Worm (Caenorhabditis elegans) whole organism, L3 larva: ENCODE results near the gene dim-1.

Source experiments
- R02D3.7 ChIP-seq: fragments of 150-350 bp; optimal IDR thresholded peaks from 2 replicates; lab custom pipeline; 2014; ENCODE audit warnings: missing biosample characterization, missing genetic modification characterization
- ceh-16 ChIP-seq: sonication (generic microtip); optimal IDR thresholded peaks from 2 replicates; lab custom pipeline; 2017; ENCODE audit warnings: missing biosample characterization, missing genetic modification characterization
- nfya-1 ChIP-seq: sonication (generic microtip); optimal IDR thresholded peaks from 2 replicates; lab custom pipeline; 2017; ENCODE audit warnings: missing genetic modification characterization, mild to moderate bottlenecking, missing compliant biosample characterization, antibody characterized with exemption, moderate library complexity; ENCODE audit not compliant: insufficient read depth

- TF ChIP-seq ceh-16: no peak
- TF ChIP-seq R02D3.7 (tag; lab: Kevin White, UChicago): no peak
- TF ChIP-seq nfya-1: no peak
Measured at ce11 chrX:8018441-8018840, 39.6 kb downstream of the dim-1 start.
